Fruit fly (Drosophila melanogaster) whole organism, adult: ENCODE results near the gene PolI.

ENCODE experiments used
- CG11617 ChIP-seq: fragments of 200-800 bp; sonication (Bioruptor generic); optimal IDR thresholded peaks from 2 replicates; lab custom pipeline; 2017; ENCODE audit warnings: mild to moderate bottlenecking, missing biosample characterization, missing genetic modification reagents, missing genetic modification characterization
- CG12768 ChIP-seq: fragments of 200-800 bp; sonication (Bioruptor generic); optimal IDR thresholded peaks from 2 replicates; lab custom pipeline; 2017; ENCODE audit warnings: missing biosample characterization, missing genetic modification characterization, mild to moderate bottlenecking, moderate library complexity, missing genetic modification reagents
- CG14711 ChIP-seq: fragments of 200-800 bp; sonication (Bioruptor generic); optimal IDR thresholded peaks from 2 replicates; lab custom pipeline; 2018; ENCODE audit warnings: missing biosample characterization, mild to moderate bottlenecking, missing genetic modification characterization, moderate library complexity
- CG1620 ChIP-seq: fragments of 200-800 bp; sonication (Bioruptor generic); optimal IDR thresholded peaks from 2 replicates; lab custom pipeline; 2016; ENCODE audit warnings: missing biosample characterization, missing genetic modification characterization
- CG33017 ChIP-seq: fragments of 200-800 bp; sonication (Bioruptor generic); optimal IDR thresholded peaks from 2 replicates; lab custom pipeline; 2018; ENCODE audit warnings: missing biosample characterization, mild to moderate bottlenecking, missing genetic modification characterization, moderate library complexity
- CG5204 ChIP-seq: fragments of 200-800 bp; sonication (Bioruptor generic); optimal IDR thresholded peaks from 2 replicates; lab custom pipeline; 2016; ENCODE audit warnings: missing biosample characterization, missing genetic modification characterization
- CG7045 ChIP-seq: fragments of 200-800 bp; sonication (Bioruptor generic); optimal IDR thresholded peaks from 2 replicates; lab custom pipeline; 2017; ENCODE audit warnings: missing biosample characterization, mild to moderate bottlenecking, missing genetic modification characterization
- CG7101 ChIP-seq: fragments of 200-800 bp; sonication (Bioruptor generic); optimal IDR thresholded peaks from 2 replicates; lab custom pipeline; 2018; ENCODE audit warnings: missing biosample characterization, mild to moderate bottlenecking, missing genetic modification characterization, moderate library complexity
- Clk ChIP-seq: fragments of 200-800 bp; sonication (Bioruptor generic); optimal IDR thresholded peaks from 2 replicates; lab custom pipeline; 2017; ENCODE audit warnings: missing biosample characterization, missing genetic modification characterization
- Crg-1 ChIP-seq: fragments of 200-800 bp; sonication (Bioruptor generic); optimal IDR thresholded peaks from 2 replicates; lab custom pipeline; 2016; ENCODE audit warnings: missing biosample characterization, missing genetic modification characterization
- Hr96 ChIP-seq: fragments of 200-800 bp; sonication (Bioruptor generic); optimal IDR thresholded peaks from 2 replicates; lab custom pipeline; 2016; ENCODE audit warnings: missing biosample characterization, missing genetic modification characterization
- Mnt ChIP-seq: fragments of 200-800 bp; sonication (Bioruptor generic); optimal IDR thresholded peaks from 2 replicates; lab custom pipeline; 2016; ENCODE audit warnings: missing biosample characterization, mild to moderate bottlenecking, missing genetic modification characterization
- bab1 ChIP-seq: fragments of 200-800 bp; sonication (Bioruptor generic); optimal IDR thresholded peaks from 3 replicates; lab custom pipeline; 2019; ENCODE audit warnings: missing biosample characterization, mild to moderate bottlenecking, missing genetic modification characterization, moderate library complexity
- cic ChIP-seq: fragments of 200-800 bp; sonication (Bioruptor generic); optimal IDR thresholded peaks from 2 replicates; lab custom pipeline; 2017; ENCODE audit warnings: missing biosample characterization, mild to moderate bottlenecking, missing genetic modification characterization, moderate library complexity
- cnc ChIP-seq, 2 experiments: fragments of >200 bp; optimal IDR thresholded peaks; 2 replicates each; lab custom pipeline; 2017
- kay ChIP-seq: fragments of 200-800 bp; sonication (Bioruptor generic); peaks from one replicate; lab custom pipeline; 2016; ENCODE audit warnings: missing biosample characterization, missing genetic modification characterization, borderline replicate concordance
- ovo ChIP-seq: fragments of 200-800 bp; sonication (Bioruptor generic); optimal IDR thresholded peaks from 2 replicates; lab custom pipeline; 2016; ENCODE audit warnings: missing biosample characterization, missing genetic modification characterization
- pad ChIP-seq: fragments of 200-800 bp; sonication (Bioruptor generic); optimal IDR thresholded peaks from 3 replicates; lab custom pipeline; 2017; ENCODE audit warnings: missing biosample characterization, missing genetic modification characterization, mild to moderate bottlenecking, moderate library complexity, missing genetic modification reagents
- tj ChIP-seq: fragments of 200-800 bp; sonication (Bioruptor generic); optimal IDR thresholded peaks from 3 replicates; lab custom pipeline; 2017; ENCODE audit warnings: missing biosample characterization, mild to moderate bottlenecking, missing genetic modification characterization, moderate library complexity
- toe ChIP-seq: fragments of 200-800 bp; sonication (Bioruptor generic); optimal IDR thresholded peaks from 2 replicates; lab custom pipeline; 2016; ENCODE audit warnings: missing biosample characterization, missing genetic modification characterization

PolI gene

DNA sequence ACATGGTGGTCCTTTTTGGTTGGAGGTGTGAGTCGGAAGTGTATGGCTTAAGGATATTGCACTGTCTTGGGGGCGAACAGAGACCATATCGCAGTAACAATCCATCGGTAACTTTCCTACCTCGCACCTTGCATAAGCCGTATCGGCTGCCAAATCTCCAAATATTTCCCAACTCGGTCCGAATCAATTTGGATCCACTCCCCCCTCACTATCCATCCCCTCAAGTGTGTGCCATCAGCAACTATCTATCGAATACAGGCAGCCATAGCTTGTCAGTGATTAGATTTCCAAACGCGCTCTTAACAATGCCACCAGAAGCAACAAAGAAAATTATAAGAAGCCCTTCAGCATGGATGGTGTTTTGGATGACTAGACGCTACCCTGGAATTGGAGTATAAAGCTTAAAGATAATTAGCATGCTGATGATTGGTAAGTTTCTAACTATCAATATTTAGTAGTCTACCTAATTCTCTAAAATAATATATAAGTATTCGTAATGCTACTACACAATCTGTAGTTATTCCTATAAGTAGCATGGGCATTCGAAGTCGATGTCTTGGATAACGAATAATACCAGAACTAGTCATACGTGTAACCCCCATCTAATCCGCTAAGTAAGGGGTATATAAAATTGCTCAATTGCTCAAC lies 26.6 kb upstream of the PolI start:
- TF ChIP-seq tj (GFP tag; lab: Kevin White, UChicago) (no peak), CG1620 (GFP tag; lab: Kevin White, UChicago) (no peak), pad (GFP tag; lab: Kevin White, UChicago) (no peak), CG12768 (GFP tag; lab: Kevin White, UChicago) (no peak), CG7101 (no peak), CG5204 (GFP tag; lab: Kevin White, UChicago) (no peak), ovo (GFP tag; lab: Kevin White, UChicago) (no peak)

DNA sequence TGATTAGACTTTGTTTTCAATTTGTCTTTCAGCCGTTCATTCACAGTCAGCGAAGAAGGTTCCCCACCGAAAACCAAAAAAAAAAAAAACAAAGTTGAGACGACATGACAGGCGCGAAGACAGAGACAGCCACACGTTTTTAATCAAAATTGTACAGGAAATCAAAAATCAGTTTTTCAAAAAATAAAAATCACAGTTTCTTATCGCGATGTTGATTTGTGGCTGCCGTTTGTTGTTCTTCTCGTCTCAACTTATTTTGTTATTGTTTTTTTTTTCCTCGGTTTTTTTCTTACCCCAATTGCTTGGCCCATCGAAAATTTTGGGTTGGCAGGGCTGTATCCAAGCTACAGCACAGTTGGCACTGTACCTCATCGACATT lies 26.0 kb upstream of the PolI start:
- no peak for TF ChIP-seq Mnt (GFP tag; lab: Kevin White, UChicago)
- no peak for TF ChIP-seq CG33017 (tag; lab: Kevin White, UChicago)
- TF ChIP-seq cic: no peak
- TF ChIP-seq CG7045 (GFP tag; lab: Kevin White, UChicago): no peak
- TF ChIP-seq tj (GFP tag; lab: Kevin White, UChicago): no peak
- no peak for TF ChIP-seq Hr96 (GFP tag; lab: Kevin White, UChicago)
- TF ChIP-seq Crg-1 (GFP tag; lab: Kevin White, UChicago): no peak
- no peak for TF ChIP-seq CG1620 (GFP tag; lab: Kevin White, UChicago)
- no peak for TF ChIP-seq bab1 (GFP tag; lab: Kevin White, UChicago)
- TF ChIP-seq CG7101: no peak
- TF ChIP-seq Clk (GFP tag; lab: Kevin White, UChicago): no peak
- no peak for TF ChIP-seq CG5204 (GFP tag; lab: Kevin White, UChicago)
- no peak for TF ChIP-seq CG14711 (tag; lab: Kevin White, UChicago)
- TF ChIP-seq ovo (GFP tag; lab: Kevin White, UChicago): no peak
- TF ChIP-seq cnc (optimal IDR thresholded peaks at IDR 0.05; lab: Kevin White, UChicago): no peak
- no peak for TF ChIP-seq CG11617 (GFP tag; lab: Kevin White, UChicago)

DNA sequence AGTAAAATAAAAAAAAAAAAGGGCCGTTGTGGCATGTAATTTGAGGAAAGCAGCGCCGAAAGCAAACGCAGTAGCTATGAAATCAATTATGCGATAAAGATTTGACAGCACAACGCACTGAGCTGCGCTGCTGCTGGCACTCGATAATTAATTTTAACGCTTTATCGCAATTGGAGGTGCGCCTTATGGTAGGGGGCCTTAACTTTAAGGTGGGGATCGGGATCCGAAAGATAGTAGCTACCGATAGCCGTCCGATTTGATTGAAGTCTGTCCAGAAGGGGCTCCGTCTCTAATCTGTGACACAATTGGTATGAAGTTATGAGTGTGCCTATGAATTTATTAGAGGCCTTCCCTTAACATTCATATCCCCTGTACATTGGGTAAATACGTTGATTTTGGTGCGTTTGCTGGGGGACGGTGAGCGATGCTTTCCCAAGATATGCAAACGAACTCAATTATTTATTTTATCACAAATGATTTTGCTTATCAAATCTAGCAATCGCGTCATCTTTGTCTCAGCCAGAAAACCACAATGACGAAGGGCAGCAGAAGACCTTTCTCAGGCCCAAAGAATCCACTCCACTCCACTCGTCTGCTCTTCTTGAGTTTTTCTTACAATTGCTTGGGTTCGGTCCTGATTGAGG lies 24.8 kb upstream of the PolI start:
- TF ChIP-seq Crg-1 (GFP tag; lab: Kevin White, UChicago): no peak
- no peak for TF ChIP-seq CG7101
- TF ChIP-seq CG11617 (GFP tag; lab: Kevin White, UChicago): no peak
- no peak for TF ChIP-seq kay (GFP tag; lab: Kevin White, UChicago)
- TF ChIP-seq cic: no peak
- TF ChIP-seq CG33017 (tag; lab: Kevin White, UChicago): no peak
- TF ChIP-seq CG12768 (GFP tag; lab: Kevin White, UChicago): no peak
- TF ChIP-seq pad (GFP tag; lab: Kevin White, UChicago): no peak
- no peak for TF ChIP-seq CG7045 (GFP tag; lab: Kevin White, UChicago)
- no peak for TF ChIP-seq toe (GFP tag; lab: Kevin White, UChicago)
- no peak for TF ChIP-seq tj (GFP tag; lab: Kevin White, UChicago)
- TF ChIP-seq bab1 (GFP tag; lab: Kevin White, UChicago): no peak
- TF ChIP-seq Hr96 (GFP tag; lab: Kevin White, UChicago): no peak
- TF ChIP-seq CG1620 (GFP tag; lab: Kevin White, UChicago): no peak
- no peak for TF ChIP-seq CG5204 (GFP tag; lab: Kevin White, UChicago)
- TF ChIP-seq cnc (optimal IDR thresholded peaks at IDR 0.05; lab: Kevin White, UChicago): no peak
- no peak for TF ChIP-seq Clk (GFP tag; lab: Kevin White, UChicago)
- TF ChIP-seq ovo (GFP tag; lab: Kevin White, UChicago): no peak
- TF ChIP-seq Mnt (GFP tag; lab: Kevin White, UChicago): no peak
- no peak for TF ChIP-seq CG14711 (tag; lab: Kevin White, UChicago)

DNA sequence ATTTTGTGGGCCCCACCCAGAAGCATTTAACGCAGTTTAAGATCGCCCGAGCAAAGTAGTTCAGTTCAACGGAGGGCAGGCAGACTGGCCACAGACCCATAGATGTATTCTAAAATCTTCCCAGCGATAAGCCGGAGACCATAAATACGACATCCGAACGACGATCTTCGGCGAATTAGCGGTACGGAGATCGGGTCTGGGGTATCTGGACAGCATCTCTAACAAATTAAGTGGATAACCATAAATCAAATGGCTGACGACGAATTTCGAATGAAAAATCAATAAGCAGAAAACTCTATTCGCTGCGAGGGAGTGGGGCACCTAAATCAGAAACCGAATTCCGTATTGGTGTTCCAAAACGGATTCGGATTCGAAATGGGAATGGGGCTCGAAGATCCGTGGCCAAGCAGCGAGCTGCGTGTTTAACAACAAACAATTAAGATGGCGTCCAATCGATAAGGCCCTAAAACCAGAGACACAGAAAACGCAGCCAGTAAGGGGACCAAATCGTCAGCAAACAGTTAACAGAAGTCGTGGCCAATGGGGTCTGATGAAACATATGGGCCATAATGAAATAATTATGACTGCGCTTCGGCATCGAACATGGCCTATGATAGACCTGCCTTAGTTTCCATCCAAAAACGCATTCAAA lies 22.3 kb upstream of the PolI start:
- TF ChIP-seq CG5204 (GFP tag; lab: Kevin White, UChicago) (no peak), cnc (optimal IDR thresholded peaks at IDR 0.05; lab: Kevin White, UChicago) (no peak), Clk (GFP tag; lab: Kevin White, UChicago) (no peak), CG33017 (tag; lab: Kevin White, UChicago) (no peak), CG12768 (GFP tag; lab: Kevin White, UChicago) (no peak), kay (GFP tag; lab: Kevin White, UChicago) (no peak), CG14711 (tag; lab: Kevin White, UChicago) (no peak), CG7045 (GFP tag; lab: Kevin White, UChicago) (no peak), tj (GFP tag; lab: Kevin White, UChicago) (no peak), Mnt (GFP tag; lab: Kevin White, UChicago) (no peak), pad (GFP tag; lab: Kevin White, UChicago) (no peak), Hr96 (GFP tag; lab: Kevin White, UChicago) (no peak)

DNA sequence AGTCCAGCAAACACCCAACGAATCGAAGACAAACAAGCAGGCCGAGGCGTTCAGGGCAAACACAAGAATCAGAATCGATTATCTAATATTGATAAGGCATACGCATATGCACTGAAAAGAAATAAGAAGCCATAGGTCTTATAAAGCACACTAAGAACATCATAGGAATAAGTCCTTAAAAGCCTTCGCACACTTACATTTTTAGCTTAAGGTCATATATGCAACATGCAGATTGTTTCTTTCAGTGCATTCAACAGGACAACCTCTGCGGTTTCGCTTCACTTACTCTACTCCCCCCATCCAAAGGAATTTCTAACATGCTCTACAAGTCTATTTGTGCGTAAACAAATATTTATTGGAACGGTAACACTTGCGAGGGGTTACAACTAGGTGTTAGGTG lies 20.7 kb upstream of the PolI start:
- TF ChIP-seq Crg-1 (GFP tag; lab: Kevin White, UChicago): no peak
- no peak for TF ChIP-seq Hr96 (GFP tag; lab: Kevin White, UChicago)
- TF ChIP-seq CG11617 (GFP tag; lab: Kevin White, UChicago): no peak
- no peak for TF ChIP-seq CG7101
- no peak for TF ChIP-seq CG33017 (tag; lab: Kevin White, UChicago)
- no peak for TF ChIP-seq cnc (optimal IDR thresholded peaks at IDR 0.05; lab: Kevin White, UChicago)
- TF ChIP-seq Mnt (GFP tag; lab: Kevin White, UChicago): no peak
- no peak for TF ChIP-seq toe (GFP tag; lab: Kevin White, UChicago)
- no peak for TF ChIP-seq Clk (GFP tag; lab: Kevin White, UChicago)
- no peak for TF ChIP-seq ovo (GFP tag; lab: Kevin White, UChicago)
- TF ChIP-seq kay (GFP tag; lab: Kevin White, UChicago): no peak
- TF ChIP-seq CG5204 (GFP tag; lab: Kevin White, UChicago): no peak
- no peak for TF ChIP-seq CG7045 (GFP tag; lab: Kevin White, UChicago)
- no peak for TF ChIP-seq CG14711 (tag; lab: Kevin White, UChicago)
- no peak for TF ChIP-seq tj (GFP tag; lab: Kevin White, UChicago)
